Fruit fly (Drosophila melanogaster): Measurements from ENCODE around the gene CG13375.
A peak's percentile ranks its signal among the peaks of the same experiment; 100 is the strongest.

dm6 chrX:338123-338527 is 43.4 kb upstream of the CG13375 start:
- TF ChIP-seq CG11504 (tag; optimal IDR thresholded peaks at IDR 0.05) (peak; percentile 91), CG1832 (GFP tag; optimal IDR thresholded peaks at IDR 0.05) (no peak), Bgb (GFP tag; IDR thresholded peaks at IDR 0.05; ENCODE audit: partially characterized antibody) (no peak), CG17186 (GFP tag; optimal IDR thresholded peaks at IDR 0.05) (no peak), CG32772 (GFP tag; IDR thresholded peaks at IDR 0.05) (peak; percentile 58), luna (GFP tag; optimal IDR thresholded peaks at IDR 0.05) (no peak), Dfd (GFP tag; optimal IDR thresholded peaks at IDR 0.05) (no peak), usp (GFP tag; optimal IDR thresholded peaks at IDR 0.05) (no peak), CG3838 (GFP tag; optimal IDR thresholded peaks at IDR 0.05) (no peak), pum (GFP tag; optimal IDR thresholded peaks at IDR 0.05) (no peak), CG15269 (tag; optimal IDR thresholded peaks at IDR 0.05) (peak; percentile 90), bcd (GFP tag; optimal IDR thresholded peaks at IDR 0.05) (peak; percentile 63), fu2 (GFP tag; optimal IDR thresholded peaks at IDR 0.05) (no peak)
